Worm (Caenorhabditis elegans) whole organism, late embryonic: ENCODE data around the gene lite-1.

Experiments
- C08G9.2 ChIP-seq: sonication (generic microtip); optimal IDR thresholded peaks from 2 replicates; lab custom pipeline; 2016; ENCODE audit warnings: mild to moderate bottlenecking, missing genetic modification characterization, moderate library complexity, missing compliant biosample characterization
- C38D4.7 ChIP-seq: fragments of 200-800 bp; sonication (Bioruptor generic); optimal IDR thresholded peaks from 2 replicates; lab custom pipeline; 2018; ENCODE audit warnings: mild to moderate bottlenecking, missing genetic modification characterization, moderate library complexity, missing compliant biosample characterization
- F13H6.1 ChIP-seq: sonication (generic microtip); optimal IDR thresholded peaks from 2 replicates; lab custom pipeline; 2016; ENCODE audit warnings: missing genetic modification characterization, missing compliant biosample characterization
- K02D7.2 ChIP-seq: sonication (generic microtip); optimal IDR thresholded peaks from 2 replicates; lab custom pipeline; 2017; ENCODE audit warnings: mild to moderate bottlenecking, missing genetic modification characterization, missing compliant biosample characterization
- K09A11.1 ChIP-seq: sonication (generic microtip); optimal IDR thresholded peaks from 2 replicates; lab custom pipeline; 2017; ENCODE audit warnings: antibody characterized with exemption, mild to moderate bottlenecking, missing genetic modification characterization, missing compliant biosample characterization; ENCODE audit not compliant: insufficient read depth
- Y22D7AL.16 ChIP-seq: sonication (generic microtip); optimal IDR thresholded peaks from 2 replicates; lab custom pipeline; 2016; ENCODE audit warnings: missing genetic modification characterization, missing compliant biosample characterization
- ahr-1 ChIP-seq: sonication (generic microtip); optimal IDR thresholded peaks from 2 replicates; lab custom pipeline; 2016; ENCODE audit warnings: missing genetic modification characterization, missing compliant biosample characterization
- ceh-14 ChIP-seq: sonication (generic microtip); optimal IDR thresholded peaks from 2 replicates; lab custom pipeline; 2016; ENCODE audit warnings: missing genotype, missing genetic modification characterization, missing compliant biosample characterization
- ceh-18 ChIP-seq: sonication (generic microtip); optimal IDR thresholded peaks from 2 replicates; lab custom pipeline; 2016; ENCODE audit warnings: missing genetic modification characterization, missing compliant biosample characterization
- ceh-2 ChIP-seq: sonication (generic microtip); optimal IDR thresholded peaks from 2 replicates; lab custom pipeline; 2016; ENCODE audit warnings: missing genotype, missing genetic modification characterization, missing compliant biosample characterization
- ceh-22 ChIP-seq: sonication (generic microtip); optimal IDR thresholded peaks from 2 replicates; lab custom pipeline; 2017; ENCODE audit warnings: missing biosample characterization, missing genetic modification characterization
- ceh-24 ChIP-seq: sonication (generic microtip); optimal IDR thresholded peaks from 2 replicates; lab custom pipeline; 2016; ENCODE audit warnings: mild to moderate bottlenecking, missing genetic modification characterization, missing compliant biosample characterization
- ceh-31 ChIP-seq: sonication (generic microtip); optimal IDR thresholded peaks from 2 replicates; lab custom pipeline; 2016; ENCODE audit warnings: missing genetic modification characterization, missing compliant biosample characterization
- ceh-48 ChIP-seq: sonication (generic microtip); optimal IDR thresholded peaks from 2 replicates; lab custom pipeline; 2016; ENCODE audit warnings: missing genetic modification characterization, inconsistent platforms, missing compliant biosample characterization
- ceh-6 ChIP-seq: fragments of 200-800 bp; sonication (Bioruptor generic); optimal IDR thresholded peaks from 2 replicates; lab custom pipeline; 2018; ENCODE audit warnings: mild to moderate bottlenecking, missing genetic modification characterization, missing compliant biosample characterization
- ceh-9 ChIP-seq: sonication (generic microtip); optimal IDR thresholded peaks from 2 replicates; lab custom pipeline; 2016; ENCODE audit warnings: mild to moderate bottlenecking, missing genetic modification characterization, inconsistent platforms, missing compliant biosample characterization
- dve-1 ChIP-seq: sonication (generic microtip); optimal IDR thresholded peaks from 2 replicates; lab custom pipeline; 2017; ENCODE audit warnings: antibody characterized with exemption, mild to moderate bottlenecking, missing genetic modification characterization, missing compliant biosample characterization
- elt-2 ChIP-seq: sonication (generic microtip); optimal IDR thresholded peaks from 2 replicates; lab custom pipeline; 2016; ENCODE audit warnings: missing genetic modification reagents, missing genetic modification characterization, missing compliant biosample characterization
- elt-4 ChIP-seq: sonication (generic microtip); optimal IDR thresholded peaks from 2 replicates; lab custom pipeline; 2016; ENCODE audit warnings: missing genetic modification characterization, missing compliant biosample characterization
- ets-4 ChIP-seq: sonication (generic microtip); optimal IDR thresholded peaks from 2 replicates; lab custom pipeline; 2016; ENCODE audit warnings: missing genetic modification characterization, missing compliant biosample characterization
- eyg-1 ChIP-seq: sonication (generic microtip); optimal IDR thresholded peaks from 2 replicates; lab custom pipeline; 2016; ENCODE audit warnings: missing genotype, missing genetic modification characterization, missing compliant biosample characterization
- fax-1 ChIP-seq: sonication (generic microtip); optimal IDR thresholded peaks from 2 replicates; lab custom pipeline; 2016; ENCODE audit warnings: missing genotype, missing genetic modification characterization, missing compliant biosample characterization
- hlh-30 ChIP-seq: sonication (generic microtip); optimal IDR thresholded peaks from 2 replicates; lab custom pipeline; 2017; ENCODE audit warnings: antibody characterized with exemption, missing genetic modification characterization, missing compliant biosample characterization; ENCODE audit not compliant: insufficient read depth
- lim-6 ChIP-seq: sonication (generic microtip); optimal IDR thresholded peaks from 2 replicates; lab custom pipeline; 2016; ENCODE audit warnings: missing genetic modification characterization, missing compliant biosample characterization
- lin-11 ChIP-seq: fragments of 200-800 bp; sonication (Bioruptor generic); optimal IDR thresholded peaks from 2 replicates; lab custom pipeline; 2018; ENCODE audit warnings: mild to moderate bottlenecking, missing genetic modification characterization, missing compliant biosample characterization
- nfya-1 ChIP-seq: sonication (generic microtip); optimal IDR thresholded peaks from 2 replicates; lab custom pipeline; 2017; ENCODE audit warnings: missing genetic modification characterization, mild to moderate bottlenecking, missing compliant biosample characterization, antibody characterized with exemption, moderate library complexity
- npax-4 ChIP-seq: sonication (generic microtip); optimal IDR thresholded peaks from 2 replicates; lab custom pipeline; 2016; ENCODE audit warnings: missing genetic modification characterization, missing compliant biosample characterization
- pat-9 ChIP-seq: fragments of 200-800 bp; sonication (Bioruptor generic); optimal IDR thresholded peaks from 2 replicates; lab custom pipeline; 2018; ENCODE audit warnings: mild to moderate bottlenecking, missing genetic modification characterization, moderate library complexity, missing compliant biosample characterization
- pha-2 ChIP-seq: sonication (generic microtip); optimal IDR thresholded peaks from 2 replicates; lab custom pipeline; 2017; ENCODE audit warnings: mild to moderate bottlenecking, missing genetic modification characterization, missing compliant biosample characterization
- pha-4 ChIP-seq: fragments of 150-350 bp; optimal IDR thresholded peaks from 2 replicates; lab custom pipeline; 2018; ENCODE audit warnings: missing biosample characterization, missing genetic modification reagents, missing genetic modification characterization
- pqm-1 ChIP-seq: sonication (generic microtip); optimal IDR thresholded peaks from 2 replicates; lab custom pipeline; 2016; ENCODE audit warnings: missing genetic modification characterization, missing compliant biosample characterization
- pros-1 ChIP-seq: fragments of 150-350 bp; optimal IDR thresholded peaks from 2 replicates; lab custom pipeline; 2014; ENCODE audit warnings: missing biosample characterization, missing genetic modification reagents, missing genetic modification characterization
- ref-2 ChIP-seq: sonication (generic microtip); optimal IDR thresholded peaks from 2 replicates; lab custom pipeline; 2016; ENCODE audit warnings: missing genetic modification characterization, missing compliant biosample characterization
- rnt-1 ChIP-seq: sonication (generic microtip); optimal IDR thresholded peaks from 2 replicates; lab custom pipeline; 2016; ENCODE audit warnings: missing genetic modification characterization, missing compliant biosample characterization
- sdc-2 ChIP-seq: sonication (generic microtip); optimal IDR thresholded peaks from 2 replicates; lab custom pipeline; 2016; ENCODE audit warnings: missing genotype, missing genetic modification characterization, missing compliant biosample characterization
- sox-4 ChIP-seq: sonication (generic microtip); optimal IDR thresholded peaks from 2 replicates; lab custom pipeline; 2017; ENCODE audit warnings: mild to moderate bottlenecking, missing genetic modification characterization, inconsistent platforms, missing compliant biosample characterization
- tbx-7 ChIP-seq: sonication (generic microtip); optimal IDR thresholded peaks from 2 replicates; lab custom pipeline; 2016; ENCODE audit warnings: missing genotype, missing genetic modification characterization, missing compliant biosample characterization
- ttx-3 ChIP-seq: sonication (generic microtip); optimal IDR thresholded peaks from 2 replicates; lab custom pipeline; 2016; ENCODE audit warnings: missing genetic modification reagents, missing genetic modification characterization, missing compliant biosample characterization
- unc-42 ChIP-seq: sonication (generic microtip); optimal IDR thresholded peaks from 2 replicates; lab custom pipeline; 2016; ENCODE audit warnings: missing genotype, missing genetic modification characterization, missing compliant biosample characterization
- unc-55 ChIP-seq: sonication (generic microtip); optimal IDR thresholded peaks from 2 replicates; lab custom pipeline; 2017; ENCODE audit warnings: missing biosample characterization, missing genetic modification reagents, missing genetic modification characterization
- zip-5 ChIP-seq: sonication (generic microtip); optimal IDR thresholded peaks from 2 replicates; lab custom pipeline; 2016; ENCODE audit warnings: missing genetic modification characterization, missing compliant biosample characterization
- ztf-16 ChIP-seq: sonication (generic microtip); optimal IDR thresholded peaks from 2 replicates; lab custom pipeline; 2017; ENCODE audit warnings: missing genetic modification characterization, missing compliant biosample characterization

lite-1 gene

ce11 chrX:6219892-6220291, 10.7 kb downstream of the lite-1 start (continued):
- no peak for TF ChIP-seq tbx-7
- TF ChIP-seq ceh-24 (tag; lab: Kevin White, UChicago), result peak; percentile 4
- TF ChIP-seq F13H6.1, result peak; percentile 13
- TF ChIP-seq ceh-14 (tag; lab: Kevin White, UChicago), result peak; percentile 45
- no peak for TF ChIP-seq ceh-22 (tag; lab: Kevin White, UChicago)
- no peak for TF ChIP-seq pha-2 (tag; lab: Kevin White, UChicago)
- peak; percentile 48 for TF ChIP-seq fax-1 (tag; lab: Kevin White, UChicago)
- TF ChIP-seq ztf-16, result peak; percentile 22
- no peak for TF ChIP-seq nfya-1 (tag; lab: Kevin White, UChicago)
- TF ChIP-seq ceh-18 (tag; lab: Kevin White, UChicago), result peak; percentile 61
- no peak for TF ChIP-seq elt-4 (tag; lab: Kevin White, UChicago)
- no peak for TF ChIP-seq ceh-2 (tag; lab: Kevin White, UChicago)
- TF ChIP-seq hlh-30 (tag; lab: Kevin White, UChicago), result no peak
- TF ChIP-seq unc-42, result no peak
- no peak for TF ChIP-seq eyg-1 (tag; lab: Kevin White, UChicago)
- TF ChIP-seq ttx-3, result peak; percentile 22
- no peak for TF ChIP-seq zip-5
- TF ChIP-seq ceh-31 (tag; lab: Kevin White, UChicago), result no peak
- TF ChIP-seq Y22D7AL.16 (tag; lab: Kevin White, UChicago), result no peak
- TF ChIP-seq elt-2 (tag; lab: Kevin White, UChicago), result peak; percentile 36
- TF ChIP-seq pha-4 (tag; lab: Kevin White, UChicago), result no peak
- TF ChIP-seq ceh-6 (GFP tag; lab: Kevin White, UChicago), result peak; percentile 69
- peak; percentile 12 for TF ChIP-seq pat-9 (tag; lab: Kevin White, UChicago)
- TF ChIP-seq ets-4 (tag; lab: Kevin White, UChicago), result no peak
- TF ChIP-seq rnt-1, result no peak
- TF ChIP-seq lin-11 (tag; lab: Kevin White, UChicago), result peak; percentile 35
- peak; percentile 50 for TF ChIP-seq C38D4.7
- TF ChIP-seq unc-55, result no peak
- no peak for TF ChIP-seq lim-6 (tag; lab: Kevin White, UChicago)
- no peak for TF ChIP-seq ceh-48
- TF ChIP-seq ref-2 (tag; lab: Kevin White, UChicago), result peak; percentile 42
- TF ChIP-seq K02D7.2, result no peak
- no peak for TF ChIP-seq K09A11.1 (tag; lab: Kevin White, UChicago)
- no peak for TF ChIP-seq npax-4
- peak; percentile 52 for TF ChIP-seq C08G9.2 (tag; lab: Kevin White, UChicago)
- TF ChIP-seq pqm-1 (tag; lab: Kevin White, UChicago), result no peak
- TF ChIP-seq ceh-9 (tag; lab: Kevin White, UChicago), result no peak
- TF ChIP-seq sox-4 (tag; lab: Kevin White, UChicago), result no peak
- peak; percentile 33 for TF ChIP-seq sdc-2 (tag; lab: Kevin White, UChicago)
- peak; percentile 63 for TF ChIP-seq dve-1 (tag; lab: Kevin White, UChicago)
- no peak for TF ChIP-seq pros-1 (tag; lab: Kevin White, UChicago)

- TF ChIP-seq elt-2 (tag; lab: Kevin White, UChicago), result peak; percentile 29
- TF ChIP-seq ahr-1 (tag; lab: Kevin White, UChicago), result no peak
- no peak for TF ChIP-seq rnt-1
Measured at ce11 chrX:6216551-6216950, 14.0 kb downstream of the lite-1 start, which contains the start of gene lrch-1. Gene lrch-1 (minus strand): TSS chrX:6216651.
